Fruit fly (Drosophila melanogaster) whole organism, embryonic: Measurements from ENCODE around the gene CG32625.
A peak's percentile ranks its signal among the peaks of the same experiment; 100 is the strongest.

ENCODE experiments used
- Abd-B ChIP-seq: fragments of 200-800 bp; sonication (Bioruptor generic); optimal IDR thresholded peaks from 2 replicates; lab custom pipeline; 2018; ENCODE audit warnings: missing biosample characterization, mild to moderate bottlenecking, missing genetic modification characterization, moderate library complexity
- BEAF-32 ChIP-seq: fragments of 200-800 bp; sonication (Bioruptor generic); optimal IDR thresholded peaks from 3 replicates; lab custom pipeline; 2017; ENCODE audit warnings: missing biosample characterization, missing genetic modification characterization, mild to moderate bottlenecking, moderate library complexity, missing genetic modification reagents
- CG10431 ChIP-seq: fragments of 200-800 bp; sonication (Bioruptor generic); optimal IDR thresholded peaks from 3 replicates; lab custom pipeline; 2018; ENCODE audit warnings: missing biosample characterization, mild to moderate bottlenecking, missing genetic modification characterization
- CG10543 ChIP-seq: fragments of 200-800 bp; sonication (Bioruptor generic); optimal IDR thresholded peaks from 3 replicates; lab custom pipeline; 2017; ENCODE audit warnings: missing biosample characterization, mild to moderate bottlenecking, missing genetic modification characterization, moderate library complexity
- CG11696 ChIP-seq: fragments of 200-800 bp; sonication (Bioruptor generic); IDR thresholded peaks from 2 replicates; pipeline ENCODE4 v1.3.6; 2022; ENCODE audit warnings: missing biosample characterization, missing genetic modification characterization
- CG12155 ChIP-seq: fragments of 200-800 bp; sonication (Bioruptor generic); optimal IDR thresholded peaks from 3 replicates; lab custom pipeline; 2016; ENCODE audit warnings: missing biosample characterization, missing genetic modification characterization
- CG12744 ChIP-seq: fragments of 200-800 bp; sonication (Bioruptor generic); optimal IDR thresholded peaks from 2 replicates; lab custom pipeline; 2016; ENCODE audit warnings: missing biosample characterization, missing genetic modification characterization
- CG13775 ChIP-seq: fragments of 200-800 bp; sonication (Bioruptor generic); optimal IDR thresholded peaks from 3 replicates; lab custom pipeline; 2017; ENCODE audit warnings: missing biosample characterization, mild to moderate bottlenecking, missing genetic modification characterization
- CG14050 ChIP-seq: fragments of 200-800 bp; sonication (Bioruptor generic); IDR thresholded peaks from 3 replicates; pipeline ENCODE4 v1.3.6; 2022; ENCODE audit warnings: missing biosample characterization, missing genetic modification characterization
- CG15479 ChIP-seq: fragments of 200-800 bp; sonication (Bioruptor generic); optimal IDR thresholded peaks from 3 replicates; lab custom pipeline; 2019; ENCODE audit warnings: missing biosample characterization, mild to moderate bottlenecking, missing genetic modification characterization, moderate library complexity
- CG15696 ChIP-seq: fragments of 200-800 bp; sonication (Bioruptor generic); optimal IDR thresholded peaks from 2 replicates; lab custom pipeline; 2019; ENCODE audit warnings: missing biosample characterization, mild to moderate bottlenecking, missing genetic modification characterization, moderate library complexity
- CG16779 ChIP-seq: fragments of 200-800 bp; sonication (Bioruptor generic); IDR thresholded peaks from 2 replicates; pipeline ENCODE4 v1.3.6; 2022; ENCODE audit warnings: missing biosample characterization, missing genetic modification characterization
- CG17361 ChIP-seq: fragments of 200-800 bp; sonication (Bioruptor generic); IDR thresholded peaks from 3 replicates; pipeline ENCODE4 v1.3.6; 2022; ENCODE audit warnings: missing biosample characterization, missing genetic modification characterization
- CG2116 ChIP-seq: fragments of 200-800 bp; sonication (Bioruptor generic); optimal IDR thresholded peaks from 3 replicates; lab custom pipeline; 2018; ENCODE audit warnings: missing biosample characterization, mild to moderate bottlenecking, missing genetic modification characterization
- CG2875 ChIP-seq: fragments of 200-800 bp; sonication (Bioruptor generic); optimal IDR thresholded peaks from 2 replicates; lab custom pipeline; 2017; ENCODE audit warnings: missing biosample characterization, mild to moderate bottlenecking, missing genetic modification characterization, missing genetic modification reagents
- CG30020 ChIP-seq: fragments of 200-800 bp; optimal IDR thresholded peaks from 2 replicates; lab custom pipeline; 2019; ENCODE audit warnings: missing biosample characterization, mild to moderate bottlenecking, missing genetic modification characterization, moderate library complexity
- CG33213 ChIP-seq: fragments of 200-800 bp; sonication (Bioruptor generic); optimal IDR thresholded peaks from 3 replicates; lab custom pipeline; 2016; ENCODE audit warnings: missing biosample characterization, missing genetic modification characterization
- CG3847 ChIP-seq: fragments of 200-800 bp; sonication (Bioruptor generic); IDR thresholded peaks from 2 replicates; pipeline ENCODE4 v1.3.6; 2022; ENCODE audit warnings: missing biosample characterization, missing genetic modification characterization
- CG42726 ChIP-seq: fragments of 200-800 bp; sonication (Bioruptor generic); IDR thresholded peaks from 2 replicates; pipeline ENCODE4 v1.3.6; 2022; ENCODE audit warnings: missing biosample characterization, missing genetic modification characterization; ENCODE audit not compliant: partially characterized antibody
- CG5245 ChIP-seq: fragments of 200-800 bp; sonication (Bioruptor generic); optimal IDR thresholded peaks from 3 replicates; lab custom pipeline; 2016; ENCODE audit warnings: missing biosample characterization, missing genetic modification characterization
- CG5953 ChIP-seq: fragments of 200-800 bp; sonication (Bioruptor generic); IDR thresholded peaks from 2 replicates; pipeline ENCODE4 v1.3.6; 2022; ENCODE audit warnings: missing biosample characterization, missing genetic modification characterization
- CG6765 ChIP-seq: fragments of 200-800 bp; sonication (Bioruptor generic); optimal IDR thresholded peaks from 3 replicates; lab custom pipeline; 2017; ENCODE audit warnings: missing biosample characterization, mild to moderate bottlenecking, missing genetic modification characterization
- CG7839 ChIP-seq: fragments of 200-800 bp; sonication (Bioruptor generic); optimal IDR thresholded peaks from 3 replicates; lab custom pipeline; 2018; ENCODE audit warnings: missing biosample characterization, mild to moderate bottlenecking, missing genetic modification characterization, moderate library complexity
- CG8924 ChIP-seq: fragments of 200-800 bp; optimal IDR thresholded peaks from 3 replicates; lab custom pipeline; 2019; ENCODE audit warnings: missing biosample characterization, mild to moderate bottlenecking, missing genetic modification characterization, moderate library complexity
- CG9727 ChIP-seq: fragments of 200-800 bp; sonication (Bioruptor generic); optimal IDR thresholded peaks from 3 replicates; lab custom pipeline; 2017; ENCODE audit warnings: missing biosample characterization, mild to moderate bottlenecking, missing genetic modification characterization
- Hr39 ChIP-seq: fragments of >200 bp; optimal IDR thresholded peaks from 2 replicates; lab custom pipeline; 2017
- NfI ChIP-seq: fragments of 200-800 bp; sonication (Bioruptor generic); optimal IDR thresholded peaks from 3 replicates; lab custom pipeline; 2018; ENCODE audit warnings: missing biosample characterization, mild to moderate bottlenecking, missing genetic modification characterization, moderate library complexity
- Rx ChIP-seq: fragments of 200-800 bp; sonication (Bioruptor generic); IDR thresholded peaks from 2 replicates; pipeline ENCODE4 v1.3.6; 2022; ENCODE audit warnings: missing biosample characterization, missing genetic modification characterization
- Stat92E ChIP-seq, 3 experiments: fragments of >200 bp in 2 of 3; fragments of 200-800 bp in 1 of 3; sonication (Bioruptor generic) in 1 of 3; optimal IDR thresholded peaks; 2 replicates each; lab custom pipeline; 2017 to 2019; ENCODE audit warnings: missing biosample characterization in 3 of 3, missing genetic modification characterization in 3 of 3, mild to moderate bottlenecking in 1 of 3, moderate library complexity in 1 of 3
- ato ChIP-seq: fragments of 200-800 bp; sonication (Bioruptor generic); IDR thresholded peaks from 2 replicates; pipeline ENCODE4 v1.3.6; 2022; ENCODE audit warnings: missing biosample characterization, missing genetic modification characterization; ENCODE audit not compliant: partially characterized antibody
- bsh ChIP-seq, 2 experiments: fragments of 200-800 bp; sonication (Bioruptor generic); optimal IDR thresholded peaks; 2 replicates each; lab custom pipeline; 2017 to 2018; ENCODE audit warnings: mild to moderate bottlenecking in 2 of 2, missing biosample characterization in 2 of 2, missing genetic modification characterization in 2 of 2, moderate library complexity in 1 of 2
- cad ChIP-seq: fragments of >200 bp; optimal IDR thresholded peaks from 2 replicates; lab custom pipeline; 2017; ENCODE audit warnings: missing biosample characterization, missing genetic modification characterization
- crp ChIP-seq, 2 experiments: fragments of 200-800 bp; sonication (Bioruptor generic); optimal IDR thresholded peaks; 2 replicates in 1 of 2; 3 replicates in 1 of 2; lab custom pipeline; 2017; ENCODE audit warnings: missing biosample characterization in 2 of 2, missing genetic modification characterization in 2 of 2, mild to moderate bottlenecking in 1 of 2, moderate library complexity in 1 of 2
- dimm ChIP-seq: fragments of 200-800 bp; sonication (Bioruptor generic); IDR thresholded peaks from 2 replicates; pipeline ENCODE4 v1.3.6; 2022; ENCODE audit warnings: missing biosample characterization, missing genetic modification characterization
- dm ChIP-seq: fragments of 200-800 bp; sonication (Bioruptor generic); optimal IDR thresholded peaks from 3 replicates; lab custom pipeline; 2016; ENCODE audit warnings: missing biosample characterization, missing genetic modification characterization
- dmrt99B ChIP-seq: fragments of 200-800 bp; sonication (Bioruptor generic); optimal IDR thresholded peaks from 2 replicates; lab custom pipeline; 2018; ENCODE audit warnings: missing biosample characterization, mild to moderate bottlenecking, missing genetic modification characterization, moderate library complexity
- gem ChIP-seq: fragments of 200-800 bp; sonication (Bioruptor generic); optimal IDR thresholded peaks from 2 replicates; lab custom pipeline; 2019; ENCODE audit warnings: missing biosample characterization, mild to moderate bottlenecking, missing genetic modification characterization, moderate library complexity
- grau ChIP-seq: fragments of 200-800 bp; optimal IDR thresholded peaks from 3 replicates; lab custom pipeline; 2019; ENCODE audit warnings: missing biosample characterization, mild to moderate bottlenecking, missing genetic modification characterization, moderate library complexity
- grn ChIP-seq: fragments of 200-800 bp; sonication (Bioruptor generic); optimal IDR thresholded peaks from 3 replicates; lab custom pipeline; 2017; ENCODE audit warnings: missing biosample characterization, missing genetic modification characterization
- h ChIP-seq: fragments of >200 bp; optimal IDR thresholded peaks from 2 replicates; lab custom pipeline; 2017
- hb ChIP-seq: fragments of 200-800 bp; sonication (Bioruptor generic); IDR thresholded peaks from 3 replicates; pipeline ENCODE4 v1.3.6; 2022; ENCODE audit warnings: missing biosample characterization, missing genetic modification characterization; ENCODE audit not compliant: partially characterized antibody
- hkb ChIP-seq, 2 experiments: fragments of 200-800 bp in 1 of 2; fragments of >200 bp in 1 of 2; sonication (Bioruptor generic) in 1 of 2; IDR thresholded peaks in 1 of 2; optimal IDR thresholded peaks in 1 of 2; 2 replicates each; pipeline versions ENCODE4 v1.3.6 to Lab custom; 2017 to 2022; ENCODE audit warnings: missing biosample characterization in 1 of 2, missing genetic modification characterization in 1 of 2
- hth ChIP-seq: fragments of >200 bp; optimal IDR thresholded peaks from 2 replicates; lab custom pipeline; 2017; ENCODE audit warnings: inconsistent platforms
- ken ChIP-seq: fragments of 200-800 bp; sonication (Bioruptor generic); IDR thresholded peaks from 3 replicates; pipeline ENCODE4 v1.3.6; 2022; ENCODE audit warnings: missing biosample characterization, missing genetic modification characterization
- lab ChIP-seq: fragments of 200-800 bp; sonication (Bioruptor generic); optimal IDR thresholded peaks from 3 replicates; lab custom pipeline; 2017; ENCODE audit warnings: missing biosample characterization, missing genetic modification characterization, mild to moderate bottlenecking, moderate library complexity, missing genetic modification reagents
- mam ChIP-seq: fragments of 200-800 bp; sonication (Bioruptor generic); optimal IDR thresholded peaks from 3 replicates; lab custom pipeline; 2016; ENCODE audit warnings: missing biosample characterization, missing genetic modification characterization
- p53 ChIP-seq: fragments of 200-800 bp; sonication (Bioruptor generic); optimal IDR thresholded peaks from 2 replicates; lab custom pipeline; 2016; ENCODE audit warnings: missing biosample characterization, missing genetic modification characterization
- pho ChIP-seq: fragments of 200-800 bp; sonication (Bioruptor generic); optimal IDR thresholded peaks from 2 replicates; lab custom pipeline; 2016; ENCODE audit warnings: missing biosample characterization, missing genetic modification characterization
- phol ChIP-seq: fragments of 200-800 bp; sonication (Bioruptor generic); optimal IDR thresholded peaks from 3 replicates; lab custom pipeline; 2018; ENCODE audit warnings: missing biosample characterization, mild to moderate bottlenecking, missing genetic modification characterization, moderate library complexity
- rib ChIP-seq: fragments of 200-800 bp; sonication (Bioruptor generic); IDR thresholded peaks from 2 replicates; pipeline ENCODE4 v1.3.6; 2022; ENCODE audit warnings: missing biosample characterization, missing genetic modification characterization
- slou ChIP-seq: fragments of 200-800 bp; sonication (Bioruptor generic); optimal IDR thresholded peaks from 3 replicates; lab custom pipeline; 2016; ENCODE audit warnings: missing biosample characterization, missing genetic modification characterization

CG32625 gene

DNA sequence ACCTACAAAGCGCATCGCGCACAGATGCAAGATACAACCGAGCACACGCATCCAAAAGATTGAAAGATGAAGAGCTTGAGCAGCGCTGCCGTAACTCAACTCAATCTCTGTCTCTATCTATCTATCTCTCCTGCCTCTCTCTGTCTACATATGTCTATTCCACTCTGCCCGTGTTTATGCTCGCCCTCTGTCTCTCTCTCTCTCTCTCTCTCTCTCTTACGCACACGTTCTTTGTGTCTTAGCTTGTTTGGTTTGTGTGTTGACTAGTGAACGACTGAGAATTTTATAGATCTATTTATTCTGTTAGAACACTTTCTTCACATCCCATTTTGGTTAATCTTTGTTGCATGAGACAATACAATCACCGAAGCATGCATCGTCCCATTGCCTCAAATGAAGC, 48.9 kb upstream of the CG32625 start (continued):
- no peak for TF ChIP-seq ato (GFP tag; lab: Robert Waterston, UW)
- TF ChIP-seq ken (GFP tag; lab: Robert Waterston, UW) = no peak
- TF ChIP-seq Stat92E (GFP tag; optimal IDR thresholded peaks at IDR 0.05; lab: Kevin White, UChicago) = no peak
- peak; percentile 28 for TF ChIP-seq grn (GFP tag; lab: Kevin White, UChicago)
- no peak for TF ChIP-seq dmrt99B (tag; lab: Kevin White, UChicago)
- TF ChIP-seq CG7839 (tag; lab: Kevin White, UChicago) = no peak
- TF ChIP-seq dimm = no peak
- no peak for TF ChIP-seq CG2875 (GFP tag; lab: Kevin White, UChicago)
- no peak for TF ChIP-seq CG11696
- TF ChIP-seq mam (GFP tag; lab: Kevin White, UChicago) = no peak
- TF ChIP-seq gem (tag; lab: Kevin White, UChicago) = peak; percentile 1
- peak; percentile 10 for TF ChIP-seq CG8924 (tag; lab: Kevin White, UChicago)
- no peak for TF ChIP-seq crp (GFP tag; optimal IDR thresholded peaks at IDR 0.05; lab: Kevin White, UChicago)
- no peak for TF ChIP-seq CG5953 (GFP tag; lab: Robert Waterston, UW)
- no peak for TF ChIP-seq CG2116 (GFP tag; lab: Kevin White, UChicago)
- TF ChIP-seq hb (GFP tag; lab: Robert Waterston, UW) = no peak
- no peak for TF ChIP-seq hkb (optimal IDR thresholded peaks at IDR 0.05; lab: Kevin White, UChicago)
- no peak for TF ChIP-seq hkb (GFP tag; IDR thresholded peaks at IDR 0.05; lab: Robert Waterston, UW)
- no peak for TF ChIP-seq CG14050 (GFP tag; lab: Robert Waterston, UW)
- no peak for TF ChIP-seq rib (GFP tag; lab: Robert Waterston, UW)
- TF ChIP-seq CG42726 (GFP tag; lab: Robert Waterston, UW) = no peak
- peak; percentile 25 for TF ChIP-seq p53 (GFP tag; lab: Kevin White, UChicago)
- no peak for TF ChIP-seq slou
- TF ChIP-seq CG15479 = peak; percentile 27
- no peak for TF ChIP-seq Abd-B (GFP tag; lab: Kevin White, UChicago)
- no peak for TF ChIP-seq CG10543
- no peak for TF ChIP-seq Hr39
- no peak for TF ChIP-seq CG30020 (tag; lab: Kevin White, UChicago)
- TF ChIP-seq CG13775 (GFP tag; lab: Kevin White, UChicago) = no peak
- TF ChIP-seq BEAF-32 = no peak
- no peak for TF ChIP-seq phol
- TF ChIP-seq CG10431 (GFP tag; lab: Kevin White, UChicago) = no peak
- TF ChIP-seq CG3847 (GFP tag; lab: Robert Waterston, UW) = no peak
- no peak for TF ChIP-seq grau (tag; lab: Kevin White, UChicago)
- TF ChIP-seq hth (lab: Kevin White, UChicago) = no peak
- TF ChIP-seq CG6765 (GFP tag; lab: Kevin White, UChicago) = no peak
- TF ChIP-seq dm (GFP tag; lab: Kevin White, UChicago) = peak; percentile 2
- no peak for TF ChIP-seq CG12155 (GFP tag; lab: Kevin White, UChicago)
- TF ChIP-seq CG5245 (GFP tag; lab: Kevin White, UChicago) = no peak
- no peak for TF ChIP-seq CG17361 (GFP tag; lab: Robert Waterston, UW)
- TF ChIP-seq cad (GFP tag; lab: Kevin White, UChicago) = no peak
- TF ChIP-seq lab (GFP tag; lab: Kevin White, UChicago) = peak; percentile 5
- TF ChIP-seq bsh (GFP tag; optimal IDR thresholded peaks at IDR 0.05; lab: Kevin White, UChicago) = peak in 1 of 2 experiments; percentile 32
- no peak for TF ChIP-seq NfI (GFP tag; lab: Kevin White, UChicago)
- no peak for TF ChIP-seq CG12744 (GFP tag; lab: Kevin White, UChicago)
- TF ChIP-seq CG9727 (GFP tag; lab: Kevin White, UChicago) = no peak
- TF ChIP-seq h (lab: Kevin White, UChicago) = no peak
- no peak for TF ChIP-seq pho (GFP tag; lab: Kevin White, UChicago)
- no peak for TF ChIP-seq CG33213
- peak; percentile 39 for TF ChIP-seq CG15696 (tag; lab: Kevin White, UChicago)
- TF ChIP-seq Rx (GFP tag; lab: Robert Waterston, UW) = no peak
- TF ChIP-seq CG16779 = no peak
